Worm (Caenorhabditis elegans) whole organism, L4 larva: ENCODE data around the gene ZC449.2.

ENCODE experiments used
- F10B5.3 ChIP-seq: sonication (generic microtip); optimal IDR thresholded peaks from 2 replicates; lab custom pipeline; 2016; ENCODE audit warnings: mild to moderate bottlenecking, missing genetic modification characterization, missing compliant biosample characterization
- F37D6.2 ChIP-seq: sonication (generic microtip); optimal IDR thresholded peaks from 2 replicates; lab custom pipeline; 2016; ENCODE audit warnings: mild to moderate bottlenecking, missing genetic modification characterization, missing compliant biosample characterization
- R02D3.7 ChIP-seq: fragments of 150-350 bp; sonication (generic microtip); optimal IDR thresholded peaks from 3 replicates; lab custom pipeline; 2014; ENCODE audit warnings: missing biosample characterization, missing genetic modification characterization
- Y48G9A.11 ChIP-seq: fragments of 200-800 bp; sonication (Bioruptor generic); IDR thresholded peaks from 2 replicates; pipeline ENCODE4 v1.3.6; 2022; ENCODE audit warnings: missing genetic modification reagents, missing genetic modification characterization, missing compliant biosample characterization
- Y5F2A.4 ChIP-seq: fragments of 200-800 bp; sonication (Bioruptor generic); optimal IDR thresholded peaks from 2 replicates; lab custom pipeline; 2018; ENCODE audit warnings: mild to moderate bottlenecking, missing genetic modification characterization, missing compliant biosample characterization
- ZK337.2 ChIP-seq: fragments of 200-800 bp; sonication (Bioruptor generic); IDR thresholded peaks from 2 replicates; pipeline ENCODE4 v1.3.6; 2022; ENCODE audit warnings: missing genetic modification reagents, missing genetic modification characterization, missing compliant biosample characterization
- ZK546.5 ChIP-seq, 2 experiments: sonication (generic microtip); optimal IDR thresholded peaks; 2 replicates each; lab custom pipeline; 2017; ENCODE audit warnings: missing biosample characterization in 2 of 2, missing genetic modification characterization in 2 of 2
- aha-1 ChIP-seq: fragments of 150-350 bp; peaks from one replicate; lab custom pipeline; 2014; ENCODE audit warnings: missing biosample characterization, missing genetic modification characterization
- aly-2 ChIP-seq: sonication (generic microtip); optimal IDR thresholded peaks from 2 replicates; lab custom pipeline; 2018; ENCODE audit warnings: missing biosample characterization, missing genetic modification characterization
- arid-1 ChIP-seq: fragments of 200-800 bp; sonication (Bioruptor generic); conservative IDR thresholded peaks from 2 replicates; pipeline ENCODE4 v1.3.6; 2022; ENCODE audit warnings: missing genetic modification reagents, missing genetic modification characterization, missing compliant biosample characterization
- attf-4 ChIP-seq: sonication (generic microtip); optimal IDR thresholded peaks from 3 replicates; lab custom pipeline; 2017; ENCODE audit warnings: missing biosample characterization, missing genetic modification characterization
- ceh-20 ChIP-seq: fragments of 200-800 bp; sonication (Bioruptor generic); IDR thresholded peaks from 2 replicates; pipeline ENCODE4 v1.3.6; 2022; ENCODE audit warnings: missing genetic modification reagents, missing genetic modification characterization, missing compliant biosample characterization
- ceh-28 ChIP-seq: fragments of 150-350 bp; optimal IDR thresholded peaks from 2 replicates; lab custom pipeline; 2014; ENCODE audit warnings: missing biosample characterization, missing genetic modification reagents, missing genetic modification characterization
- ceh-32 ChIP-seq: sonication (generic microtip); optimal IDR thresholded peaks from 2 replicates; lab custom pipeline; 2016; ENCODE audit warnings: mild to moderate bottlenecking, missing genetic modification characterization, missing compliant biosample characterization; ENCODE audit not compliant: poor library complexity
- ceh-62 ChIP-seq: sonication (generic microtip); optimal IDR thresholded peaks from 2 replicates; lab custom pipeline; 2017; ENCODE audit warnings: missing biosample characterization, missing genetic modification characterization
- ceh-82 ChIP-seq: sonication (generic microtip); optimal IDR thresholded peaks from 2 replicates; lab custom pipeline; 2017; ENCODE audit warnings: missing biosample characterization, missing genetic modification characterization
- cey-2 ChIP-seq: sonication (generic microtip); optimal IDR thresholded peaks from 3 replicates; lab custom pipeline; 2017; ENCODE audit warnings: missing genetic modification characterization, mild to moderate bottlenecking, missing compliant biosample characterization, antibody characterized with exemption, borderline replicate concordance; ENCODE audit not compliant: insufficient read depth
- dmd-6 ChIP-seq: fragments of 200-800 bp; sonication (Bioruptor generic); IDR thresholded peaks from 2 replicates; pipeline ENCODE4 v1.3.6; 2022; ENCODE audit warnings: missing genetic modification reagents, missing genetic modification characterization, missing compliant biosample characterization
- dpl-1 ChIP-seq: fragments of 150-350 bp; optimal IDR thresholded peaks from 2 replicates; lab custom pipeline; 2014; ENCODE audit warnings: missing biosample characterization, missing genetic modification reagents, missing genetic modification characterization
- duxl-1 ChIP-seq: sonication (generic microtip); optimal IDR thresholded peaks from 2 replicates; lab custom pipeline; 2016; ENCODE audit warnings: mild to moderate bottlenecking, missing genetic modification characterization, moderate library complexity, missing compliant biosample characterization; ENCODE audit not compliant: poor library complexity
- dve-1 ChIP-seq: sonication (generic microtip); optimal IDR thresholded peaks from 2 replicates; lab custom pipeline; 2017; ENCODE audit warnings: antibody characterized with exemption, mild to moderate bottlenecking, missing genetic modification characterization, missing compliant biosample characterization; ENCODE audit not compliant: insufficient read depth
- egl-43 ChIP-seq: fragments of 200-800 bp; sonication (Bioruptor generic); IDR thresholded peaks from 2 replicates; pipeline ENCODE4 v1.3.6; 2022; ENCODE audit warnings: missing genetic modification reagents, missing genetic modification characterization, missing compliant biosample characterization
- hif-1 ChIP-seq, 2 experiments: sonication (generic microtip); optimal IDR thresholded peaks; 2 replicates each; lab custom pipeline; 2016 to 2017; ENCODE audit warnings: missing compliant biosample characterization in 2 of 2, missing genetic modification characterization in 2 of 2, missing genetic modification reagents in 2 of 2, missing genotype in 2 of 2, mild to moderate bottlenecking in 1 of 2
- hlh-11 ChIP-seq: fragments of 200-800 bp; sonication (Bioruptor generic); optimal IDR thresholded peaks from 2 replicates; lab custom pipeline; 2018; ENCODE audit warnings: mild to moderate bottlenecking, missing genetic modification characterization, missing compliant biosample characterization
- jun-1 ChIP-seq: fragments of 150-350 bp; optimal IDR thresholded peaks from 2 replicates; lab custom pipeline; 2014; ENCODE audit warnings: missing biosample characterization, missing genetic modification reagents, missing genetic modification characterization
- lin-29 ChIP-seq: fragments of 200-800 bp; sonication (Bioruptor generic); IDR thresholded peaks from 2 replicates; pipeline ENCODE4 v1.3.6; 2022; ENCODE audit warnings: missing genetic modification reagents, missing genetic modification characterization, missing compliant biosample characterization
- lin-39 ChIP-seq: fragments of 150-350 bp; optimal IDR thresholded peaks from 2 replicates; lab custom pipeline; 2014; ENCODE audit warnings: missing biosample characterization, missing genetic modification reagents, missing genetic modification characterization
- lsy-2 ChIP-seq, 2 experiments: fragments of 150-350 bp in 1 of 2; sonication (generic microtip) in 1 of 2; optimal IDR thresholded peaks; 2 replicates each; lab custom pipeline; 2014 to 2017; ENCODE audit warnings: missing biosample characterization in 2 of 2, missing genetic modification characterization in 2 of 2
- madf-5 ChIP-seq, 2 experiments: fragments of 200-800 bp; sonication (Bioruptor generic); IDR thresholded peaks; 2 replicates each; pipeline ENCODE4 v1.3.6; 2022; ENCODE audit warnings: missing compliant biosample characterization in 2 of 2, missing genetic modification characterization in 2 of 2
- madf-9 ChIP-seq: fragments of 200-800 bp; sonication (Bioruptor generic); conservative IDR thresholded peaks from 2 replicates; pipeline ENCODE4 v1.3.6; 2022; ENCODE audit warnings: missing genetic modification reagents, missing genetic modification characterization, missing compliant biosample characterization
- mxl-3 ChIP-seq: fragments of 200-800 bp; sonication (Bioruptor generic); optimal IDR thresholded peaks from 2 replicates; lab custom pipeline; 2018; ENCODE audit warnings: mild to moderate bottlenecking, missing genetic modification characterization, missing compliant biosample characterization
- nhr-111 ChIP-seq: fragments of 200-800 bp; sonication (Bioruptor generic); optimal IDR thresholded peaks from 2 replicates; lab custom pipeline; 2018; ENCODE audit warnings: mild to moderate bottlenecking, missing genetic modification characterization, missing compliant biosample characterization
- nhr-48 ChIP-seq: sonication (generic microtip); optimal IDR thresholded peaks from 2 replicates; lab custom pipeline; 2016; ENCODE audit warnings: mild to moderate bottlenecking, missing genetic modification characterization, missing compliant biosample characterization
- nhr-6 ChIP-seq: fragments of 150-350 bp; optimal IDR thresholded peaks from 2 replicates; lab custom pipeline; 2014; ENCODE audit warnings: missing biosample characterization, missing genetic modification characterization
- nhr-77 ChIP-seq: fragments of 150-350 bp; optimal IDR thresholded peaks from 2 replicates; lab custom pipeline; 2014; ENCODE audit warnings: missing biosample characterization, missing genetic modification characterization
- pha-4 ChIP-seq, 2 experiments: fragments of 150-350 bp in 1 of 2; fragments of 200-800 bp in 1 of 2; sonication (Bioruptor generic) in 1 of 2; IDR thresholded peaks in 1 of 2; optimal IDR thresholded peaks in 1 of 2; 2 replicates each; pipeline versions ENCODE4 v1.3.6 to Lab custom; 2014 to 2022; ENCODE audit warnings: missing genetic modification characterization in 2 of 2, missing genetic modification reagents in 2 of 2, missing biosample characterization in 1 of 2, missing compliant biosample characterization in 1 of 2
- sdz-12 ChIP-seq: fragments of 200-800 bp; sonication (Bioruptor generic); optimal IDR thresholded peaks from 2 replicates; lab custom pipeline; 2018; ENCODE audit warnings: mild to moderate bottlenecking, missing genetic modification characterization, missing compliant biosample characterization
- set-16 ChIP-seq: fragments of 200-800 bp; sonication (Bioruptor generic); IDR thresholded peaks from 2 replicates; pipeline ENCODE4 v1.3.6; 2022; ENCODE audit warnings: missing genetic modification reagents, missing genetic modification characterization, missing compliant biosample characterization
- skn-1 ChIP-seq: fragments of 150-350 bp; optimal IDR thresholded peaks from 2 replicates; lab custom pipeline; 2014; ENCODE audit warnings: missing biosample characterization, missing genetic modification characterization
- snpc-1.2 ChIP-seq: fragments of 200-800 bp; sonication (Bioruptor generic); IDR thresholded peaks from 2 replicates; pipeline ENCODE4 v1.3.6; 2022; ENCODE audit warnings: missing genetic modification reagents, missing genetic modification characterization, missing compliant biosample characterization
- spr-1 ChIP-seq: sonication (generic microtip); optimal IDR thresholded peaks from 2 replicates; lab custom pipeline; 2016; ENCODE audit warnings: mild to moderate bottlenecking, missing genetic modification characterization, missing compliant biosample characterization
- spr-3 ChIP-seq: fragments of 200-800 bp; sonication (Bioruptor generic); optimal IDR thresholded peaks from 2 replicates; lab custom pipeline; 2018; ENCODE audit warnings: mild to moderate bottlenecking, missing genetic modification characterization, missing compliant biosample characterization
- tag-97 ChIP-seq: fragments of 200-800 bp; sonication (Bioruptor generic); IDR thresholded peaks from 2 replicates; pipeline ENCODE4 v1.3.6; 2022; ENCODE audit warnings: missing genetic modification characterization, missing compliant biosample characterization
- tra-1 ChIP-seq: fragments of 200-800 bp; sonication (Bioruptor generic); IDR thresholded peaks from 2 replicates; pipeline ENCODE4 v1.3.6; 2022; ENCODE audit warnings: missing genetic modification reagents, missing genetic modification characterization, missing compliant biosample characterization
- unc-39 ChIP-seq: sonication (generic microtip); optimal IDR thresholded peaks from 2 replicates; lab custom pipeline; 2017; ENCODE audit warnings: missing biosample characterization, missing genetic modification characterization
- unc-62 ChIP-seq, 3 experiments: fragments of 150-350 bp in 1 of 3; sonication (generic microtip); optimal IDR thresholded peaks in 2 of 3; peaks in 1 of 3; 1 replicate in 1 of 3; 2 replicates in 2 of 3; lab custom pipeline; 2014 to 2017; ENCODE audit warnings: missing biosample characterization in 3 of 3, missing genetic modification characterization in 3 of 3, missing genetic modification reagents in 3 of 3, missing genotype in 1 of 3
- vab-7 ChIP-seq: fragments of 200-800 bp; sonication (Bioruptor generic); IDR thresholded peaks from 2 replicates; pipeline ENCODE4 v1.3.6; 2022; ENCODE audit warnings: missing genetic modification reagents, missing genetic modification characterization, missing compliant biosample characterization
- zag-1 ChIP-seq: fragments of 150-350 bp; optimal IDR thresholded peaks from 2 replicates; lab custom pipeline; 2014; ENCODE audit warnings: missing biosample characterization, missing genetic modification characterization
- zfp-3 ChIP-seq: fragments of 200-800 bp; sonication (Bioruptor generic); conservative IDR thresholded peaks from 2 replicates; pipeline ENCODE4 v1.3.6; 2022; ENCODE audit warnings: missing genetic modification reagents, missing genetic modification characterization, missing compliant biosample characterization
- zip-11 ChIP-seq: fragments of 200-800 bp; sonication (Bioruptor generic); IDR thresholded peaks from 2 replicates; pipeline ENCODE4 v1.3.6; 2022; ENCODE audit warnings: missing genetic modification characterization, missing compliant biosample characterization

Gene ZC449.2

ce11 chrX:5018062-5018653 lies 2.9 kb upstream of the ZC449.2 start (continued):
- TF ChIP-seq Y48G9A.11 (GFP tag; lab: Robert Waterston, UW) = no peak
- TF ChIP-seq ceh-82 (tag; lab: Kevin White, UChicago) = no peak
- no peak for TF ChIP-seq nhr-6 (tag; lab: Kevin White, UChicago)
- peak; percentile 42 for TF ChIP-seq dve-1 (tag; lab: Kevin White, UChicago)
- no peak for TF ChIP-seq madf-9
- TF ChIP-seq Y5F2A.4 (GFP tag; lab: Kevin White, UChicago) = no peak
- TF ChIP-seq lin-39 (tag; lab: Kevin White, UChicago) = no peak
- no peak for TF ChIP-seq ZK546.5 (tag; optimal IDR thresholded peaks at IDR 0.05; lab: Kevin White, UChicago)
- no peak for TF ChIP-seq F10B5.3 (tag; lab: Kevin White, UChicago)
- TF ChIP-seq tra-1 = no peak
- TF ChIP-seq skn-1 (tag; lab: Kevin White, UChicago) = no peak
- TF ChIP-seq ceh-20 (GFP tag; lab: Robert Waterston, UW) = no peak
- no peak for TF ChIP-seq hif-1 (tag; optimal IDR thresholded peaks at IDR 0.05; lab: Kevin White, UChicago)
- no peak for TF ChIP-seq zag-1 (tag; lab: Kevin White, UChicago)
- TF ChIP-seq aha-1 (tag; lab: Kevin White, UChicago) = no peak
- no peak for TF ChIP-seq cey-2 (tag; lab: Kevin White, UChicago)
- no peak for TF ChIP-seq duxl-1 (tag; lab: Kevin White, UChicago)
- no peak for TF ChIP-seq arid-1 (GFP tag; lab: Robert Waterston, UW)
- no peak for TF ChIP-seq nhr-48 (tag; lab: Kevin White, UChicago)
- TF ChIP-seq spr-1 (tag; lab: Kevin White, UChicago) = no peak
- no peak for TF ChIP-seq zfp-3 (GFP tag; lab: Robert Waterston, UW)
- no peak for TF ChIP-seq ceh-32 (tag; lab: Kevin White, UChicago)
- TF ChIP-seq mxl-3 (GFP tag; lab: Kevin White, UChicago) = peak; percentile 34
- TF ChIP-seq set-16 (GFP tag; lab: Robert Waterston, UW) = no peak
- peak; percentile 47; the same call in 1 of the 2 replicates for TF ChIP-seq dmd-6 (GFP tag; lab: Robert Waterston, UW)
- no peak for TF ChIP-seq unc-39 (tag; lab: Kevin White, UChicago)
- peak; percentile 28 for TF ChIP-seq ceh-28
- TF ChIP-seq tag-97 = no peak
- TF ChIP-seq aly-2 (tag; lab: Kevin White, UChicago) = no peak
- TF ChIP-seq lin-29 (GFP tag; lab: Robert Waterston, UW) = no peak
- TF ChIP-seq jun-1 = no peak
- no peak for TF ChIP-seq lsy-2 (tag; optimal IDR thresholded peaks at IDR 0.05; lab: Kevin White, UChicago)
- TF ChIP-seq nhr-77 = peak; percentile 19
- TF ChIP-seq dpl-1 (GFP tag; lab: Kevin White, UChicago) = peak; percentile 10
- no peak for TF ChIP-seq madf-5 (GFP tag; IDR thresholded peaks at IDR 0.05; lab: Robert Waterston, UW)
- TF ChIP-seq nhr-111 = no peak
- no peak for TF ChIP-seq F37D6.2 (tag; lab: Kevin White, UChicago)
- TF ChIP-seq egl-43 (GFP tag; lab: Robert Waterston, UW) = no peak
- peak; percentile 53 for TF ChIP-seq hlh-11 (tag; lab: Kevin White, UChicago)
- no peak for TF ChIP-seq zip-11
- TF ChIP-seq pha-4 (GFP tag; IDR thresholded peaks at IDR 0.05; lab: Robert Waterston, UW) = no peak
- no peak for TF ChIP-seq pha-4 (tag; optimal IDR thresholded peaks at IDR 0.05; lab: Kevin White, UChicago)
- TF ChIP-seq spr-3 (GFP tag; lab: Kevin White, UChicago) = no peak
- no peak for TF ChIP-seq attf-4 (tag; lab: Kevin White, UChicago)
- TF ChIP-seq snpc-1.2 = no peak
- no peak for TF ChIP-seq ceh-62 (tag; lab: Kevin White, UChicago)
- no peak for TF ChIP-seq vab-7 (GFP tag; lab: Robert Waterston, UW)
- no peak for TF ChIP-seq R02D3.7 (tag; lab: Kevin White, UChicago)
- no peak for TF ChIP-seq ZK337.2
- peak in 1 of 2 experiments; percentile 24 for TF ChIP-seq unc-62 (GFP tag; optimal IDR thresholded peaks at IDR 0.05 in 1 of 2; lab: Kevin White, UChicago)
- no peak for TF ChIP-seq unc-62 (tag; optimal IDR thresholded peaks at IDR 0.05; lab: Kevin White, UChicago)
- TF ChIP-seq sdz-12 = no peak
